Worm (Caenorhabditis elegans) whole organism, L3 larva: Measurements from ENCODE around the gene K09F6.13.

ENCODE experiments used
- lin-15B ChIP-seq: fragments of 150-350 bp; optimal IDR thresholded peaks from 2 replicates; lab custom pipeline; 2014; ENCODE audit warnings: missing biosample characterization, missing genetic modification characterization
- ztf-11 ChIP-seq: fragments of 150-350 bp; optimal IDR thresholded peaks from 2 replicates; lab custom pipeline; 2014; ENCODE audit warnings: missing biosample characterization, missing genetic modification characterization

DNA sequence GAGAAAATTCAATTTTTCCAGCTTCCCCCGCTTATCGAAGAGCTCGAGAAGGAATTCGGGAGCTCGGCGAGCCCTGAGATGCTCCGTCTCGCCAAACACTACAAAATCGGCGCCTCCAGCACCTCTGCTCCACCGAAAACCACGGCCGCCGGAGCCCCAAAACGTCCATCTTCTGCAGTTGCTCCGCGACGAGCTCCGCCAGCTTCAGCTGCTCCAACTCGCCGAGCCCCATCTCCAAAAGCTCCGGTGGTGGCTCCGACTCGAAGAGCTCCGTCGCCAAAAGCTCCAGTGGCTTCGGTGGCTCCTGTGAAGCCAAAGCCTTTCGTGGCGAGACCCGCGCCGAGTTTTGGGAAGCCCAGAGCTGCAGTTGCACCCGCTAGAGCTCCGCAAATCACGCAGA lies 37.3 kb upstream of the K09F6.13 start:
- no peak for TF ChIP-seq ztf-11 (tag; lab: Kevin White, UChicago)
- TF ChIP-seq lin-15B: no peak
